Fruit fly (Drosophila melanogaster): Measurements from ENCODE around the gene Mst98Cb.

Mst98Cb gene

DNA sequence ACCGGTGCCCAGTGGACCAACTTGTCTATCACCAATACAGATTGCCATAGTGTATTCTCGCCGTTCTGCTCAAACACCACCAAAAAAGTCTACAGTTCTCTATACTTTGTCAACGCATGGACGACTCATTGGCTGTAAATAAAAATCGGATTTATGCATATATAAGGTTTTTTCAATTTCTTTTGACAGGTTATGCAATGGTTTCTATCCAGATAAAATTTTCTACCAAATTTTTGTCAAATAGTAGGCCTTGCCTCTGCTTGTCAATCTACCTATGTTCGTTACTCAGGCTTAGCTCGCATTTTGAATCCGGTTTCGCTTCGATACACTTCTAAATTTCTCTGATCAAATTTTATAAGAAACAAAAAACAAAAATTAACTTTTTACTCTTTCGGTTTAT lies at the start of gene Mst98Cb:
Mst98Cb (plus strand) TSS at position 301 of the 400 bp plus-strand sequence.
- TF ChIP-seq CG11902 (GFP tag; optimal IDR thresholded peaks at IDR 0.05), result no peak
- TF ChIP-seq CG3919 (GFP tag; optimal IDR thresholded peaks at IDR 0.05), result no peak
- TF ChIP-seq fd85E (GFP tag; optimal IDR thresholded peaks at IDR 0.05), result no peak
- TF ChIP-seq pdm3 (GFP tag; optimal IDR thresholded peaks at IDR 0.05), result no peak
- TF ChIP-seq Blimp-1 (GFP tag; optimal IDR thresholded peaks at IDR 0.05), result no peak
- no peak for TF ChIP-seq CG9139 (GFP tag; optimal IDR thresholded peaks at IDR 0.05)
- TF ChIP-seq CG15336 (GFP tag; IDR thresholded peaks at IDR 0.05), result no peak
- TF ChIP-seq OdsH (GFP tag; optimal IDR thresholded peaks at IDR 0.05), result no peak
- no peak for TF ChIP-seq CG3032 (tag; optimal IDR thresholded peaks at IDR 0.05)
- TF ChIP-seq CG6808 (GFP tag; optimal IDR thresholded peaks at IDR 0.05), result no peak
- no peak for TF ChIP-seq ss (GFP tag; optimal IDR thresholded peaks at IDR 0.05)
- no peak for TF ChIP-seq CG8319 (GFP tag; optimal IDR thresholded peaks at IDR 0.05)
- no peak for TF ChIP-seq Sox14 (GFP tag; optimal IDR thresholded peaks at IDR 0.05)
- no peak for TF ChIP-seq Hr4 (GFP tag; optimal IDR thresholded peaks at IDR 0.05)
- TF ChIP-seq achi (GFP tag; optimal IDR thresholded peaks at IDR 0.05), result no peak
- no peak for TF ChIP-seq vri (GFP tag; optimal IDR thresholded peaks at IDR 0.05)
- no peak for TF ChIP-seq dac (GFP tag; optimal IDR thresholded peaks at IDR 0.05)
- TF ChIP-seq Lpt (GFP tag; optimal IDR thresholded peaks at IDR 0.05), result no peak
- TF ChIP-seq fd59A (GFP tag; optimal IDR thresholded peaks at IDR 0.05), result no peak
- TF ChIP-seq acj6 (GFP tag; optimal IDR thresholded peaks at IDR 0.05), result no peak

DNA sequence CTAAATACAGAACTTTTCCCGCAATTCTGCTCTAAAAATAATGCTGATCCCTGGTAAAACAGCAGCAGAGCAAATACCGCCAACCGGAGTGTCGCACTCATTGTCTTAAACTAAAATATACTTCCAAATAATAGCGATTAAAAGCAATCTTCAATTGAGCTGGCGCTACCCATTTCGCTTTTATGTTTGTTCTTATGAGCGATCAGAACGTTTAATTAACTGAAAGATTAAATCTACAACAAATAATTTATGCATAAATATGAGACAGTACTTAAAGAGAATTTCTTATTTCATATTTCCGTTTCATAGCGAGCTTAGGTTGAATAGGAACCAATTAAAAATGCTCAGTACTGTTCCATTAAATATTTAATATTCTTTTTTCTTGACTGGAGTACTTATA lies 29.1 kb upstream of the Mst98Cb start, which contains the start of gene CG43125:
CG43125 (minus strand) TSS at position 101 of the 400 bp plus-strand sequence.
- no peak for TF ChIP-seq CG11902 (GFP tag; optimal IDR thresholded peaks at IDR 0.05)
- TF ChIP-seq CG6276 (GFP tag; optimal IDR thresholded peaks at IDR 0.05), result no peak
- TF ChIP-seq cyc (GFP tag; optimal IDR thresholded peaks at IDR 0.05), result no peak
- no peak for TF ChIP-seq CG10669 (GFP tag; optimal IDR thresholded peaks at IDR 0.05)
- no peak for TF ChIP-seq CG6854 (GFP tag; optimal IDR thresholded peaks at IDR 0.05)
- TF ChIP-seq svp (GFP tag), result no peak
- TF ChIP-seq salr (GFP tag; optimal IDR thresholded peaks at IDR 0.05), result no peak
- TF ChIP-seq CG8632 (GFP tag; optimal IDR thresholded peaks at IDR 0.05), result no peak
- TF ChIP-seq fd85E (GFP tag; optimal IDR thresholded peaks at IDR 0.05), result no peak
- no peak for TF ChIP-seq CG10631 (GFP tag; optimal IDR thresholded peaks at IDR 0.05)
- no peak for TF ChIP-seq topi (GFP tag; optimal IDR thresholded peaks at IDR 0.05)
- no peak for TF ChIP-seq CG31627 (GFP tag; optimal IDR thresholded peaks at IDR 0.05)
- no peak for TF ChIP-seq Sox102F (GFP tag; optimal IDR thresholded peaks at IDR 0.05)
- TF ChIP-seq OdsH (GFP tag; optimal IDR thresholded peaks at IDR 0.05), result no peak
- no peak for TF ChIP-seq esn (GFP tag; optimal IDR thresholded peaks at IDR 0.05)
- no peak for TF ChIP-seq CG32006 (GFP tag; optimal IDR thresholded peaks at IDR 0.05)
- TF ChIP-seq dsx (GFP tag; optimal IDR thresholded peaks at IDR 0.05; ENCODE audit: poor library complexity, severe bottlenecking), result no peak
- no peak for TF ChIP-seq CG16779 (tag; optimal IDR thresholded peaks at IDR 0.05)
- TF ChIP-seq ss (GFP tag; optimal IDR thresholded peaks at IDR 0.05), result no peak

DNA sequence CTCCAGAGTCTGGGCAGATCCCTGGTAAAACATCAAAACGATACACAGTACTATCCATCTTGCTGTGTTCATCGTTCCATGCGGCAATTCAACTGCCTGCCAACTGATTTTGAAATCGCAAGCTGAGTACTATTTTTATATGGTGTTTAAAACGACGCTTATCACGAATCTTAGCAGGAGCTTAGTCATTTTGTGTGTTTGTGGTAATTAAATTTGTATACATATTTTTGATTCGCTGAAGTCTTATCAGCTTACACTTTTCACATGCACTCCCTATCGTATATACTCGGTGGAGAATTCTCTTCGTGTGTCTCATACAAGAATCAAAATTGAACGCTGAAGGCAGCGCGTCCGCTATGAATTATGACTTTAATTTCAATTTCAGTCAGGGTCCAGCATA lies 27.9 kb upstream of the Mst98Cb start, which contains the start of gene CG43124:
CG43124 (minus strand) TSS at position 101 of the 400 bp plus-strand sequence.
- TF ChIP-seq svp (GFP tag) (peak; percentile 59), fkh (GFP tag; optimal IDR thresholded peaks at IDR 0.05) (no peak)

DNA sequence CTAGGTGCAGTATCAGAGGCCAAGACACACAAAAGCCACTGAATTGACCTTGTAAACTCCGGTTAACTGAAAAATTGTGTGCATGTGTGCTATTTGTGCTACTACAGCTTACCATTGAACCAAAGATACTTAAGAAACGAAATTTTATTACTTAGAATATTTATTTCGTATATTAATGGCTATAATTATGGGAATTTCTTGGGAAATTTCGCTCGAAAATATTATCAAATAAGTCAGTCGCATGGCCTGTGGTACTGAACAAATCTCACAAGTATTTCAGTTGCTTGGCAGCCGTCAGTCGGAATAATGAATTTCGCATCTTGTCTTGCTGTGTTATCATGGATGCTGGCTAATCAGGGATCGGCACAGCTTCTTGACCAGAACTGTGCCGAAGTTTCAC lies 10.3 kb upstream of the Mst98Cb start, which contains the start of gene CG34436:
CG34436 (plus strand) TSS at position 301 of the 400 bp plus-strand sequence.
- TF ChIP-seq svp (GFP tag), result peak; percentile 75
- no peak for TF ChIP-seq CG3032 (tag; optimal IDR thresholded peaks at IDR 0.05)

Data from whole organism, prepupa.